Worm (Caenorhabditis elegans): ENCODE measurements around the gene C08G5.7.

DNA sequence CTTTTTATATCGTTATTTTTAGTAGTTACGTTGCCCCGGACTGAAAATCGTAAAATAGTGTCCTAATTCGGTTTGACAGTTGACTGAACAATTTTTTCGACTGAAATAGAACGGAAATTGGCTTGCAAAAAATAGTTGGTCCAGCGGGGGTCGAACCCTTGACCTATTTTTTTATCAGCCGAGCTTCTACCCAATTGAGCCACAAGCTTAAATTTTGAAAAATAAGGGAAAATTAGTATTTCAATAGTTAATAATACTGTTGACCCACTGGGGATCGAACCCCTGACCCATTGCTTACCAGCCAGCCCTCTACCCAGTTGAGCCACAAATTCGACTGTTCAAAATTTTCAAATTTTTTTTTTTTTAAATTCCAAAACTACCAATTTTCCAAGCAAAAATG lies 13.3 kb downstream of the C08G5.7 start:
- TF ChIP-seq lin-13 (GFP tag; optimal IDR thresholded peaks at IDR 0.05), result no peak
- TF ChIP-seq nhr-28 (tag; optimal IDR thresholded peaks at IDR 0.05), result no peak
- no peak for TF ChIP-seq lin-39 (tag; optimal IDR thresholded peaks at IDR 0.05)
- TF ChIP-seq ztf-11 (tag; optimal IDR thresholded peaks at IDR 0.05), result no peak
- TF ChIP-seq nhr-6 (tag; optimal IDR thresholded peaks at IDR 0.05), result no peak
- no peak for TF ChIP-seq aly-2 (tag; optimal IDR thresholded peaks at IDR 0.05)
- no peak for TF ChIP-seq ceh-82 (tag; optimal IDR thresholded peaks at IDR 0.05)
- no peak for TF ChIP-seq snpc-4 (tag; optimal IDR thresholded peaks at IDR 0.05)
- no peak for TF ChIP-seq lir-3 (tag; optimal IDR thresholded peaks at IDR 0.05)
- no peak for TF ChIP-seq mdl-1 (tag; optimal IDR thresholded peaks at IDR 0.05)
- TF ChIP-seq nhr-48 (tag; optimal IDR thresholded peaks at IDR 0.05), result no peak
- no peak for TF ChIP-seq fos-1 (tag; optimal IDR thresholded peaks at IDR 0.05)
- no peak for TF ChIP-seq jun-1 (tag; optimal IDR thresholded peaks at IDR 0.05)
